Fruit fly (Drosophila melanogaster) whole organism, embryonic: Measurements from ENCODE around the gene CG32298.
A peak's percentile ranks its signal among the peaks of the same experiment; 100 is the strongest.

Experiments
- Atf3 ChIP-seq: fragments of 200-800 bp; sonication (Bioruptor generic); optimal IDR thresholded peaks from 3 replicates; lab custom pipeline; 2016; ENCODE audit warnings: missing biosample characterization, missing genetic modification characterization
- CG10267 ChIP-seq: fragments of 200-800 bp; sonication (Bioruptor generic); optimal IDR thresholded peaks from 2 replicates; lab custom pipeline; 2018; ENCODE audit warnings: missing biosample characterization, mild to moderate bottlenecking, missing genetic modification characterization, moderate library complexity
- CG10274 ChIP-seq: fragments of 200-800 bp; sonication (Bioruptor generic); optimal IDR thresholded peaks from 3 replicates; lab custom pipeline; 2017; ENCODE audit warnings: missing biosample characterization, mild to moderate bottlenecking, missing genetic modification characterization
- CG10366 ChIP-seq: fragments of 200-800 bp; sonication (Bioruptor generic); IDR thresholded peaks from 2 replicates; pipeline ENCODE4 v1.3.6; 2022; ENCODE audit warnings: missing biosample characterization, missing genetic modification characterization
- CG12071 ChIP-seq: fragments of 200-800 bp; sonication (Bioruptor generic); optimal IDR thresholded peaks from 3 replicates; lab custom pipeline; 2018; ENCODE audit warnings: missing biosample characterization, mild to moderate bottlenecking, missing genetic modification characterization
- CG12104 ChIP-seq: fragments of 200-800 bp; sonication (Bioruptor generic); optimal IDR thresholded peaks from 3 replicates; lab custom pipeline; 2016; ENCODE audit warnings: missing biosample characterization, missing genetic modification characterization
- CG12299 ChIP-seq: fragments of 200-800 bp; sonication (Bioruptor generic); optimal IDR thresholded peaks from 2 replicates; lab custom pipeline; 2018; ENCODE audit warnings: missing biosample characterization, mild to moderate bottlenecking, missing genetic modification characterization
- CG13287 ChIP-seq: fragments of 200-800 bp; sonication (Bioruptor generic); IDR thresholded peaks from 2 replicates; pipeline ENCODE4 v1.3.6; 2022; ENCODE audit warnings: missing biosample characterization, missing genetic modification characterization; ENCODE audit not compliant: partially characterized antibody
- CG13894 ChIP-seq: fragments of 200-800 bp; sonication (Bioruptor generic); optimal IDR thresholded peaks from 3 replicates; lab custom pipeline; 2018; ENCODE audit warnings: missing biosample characterization, mild to moderate bottlenecking, missing genetic modification characterization, moderate library complexity
- CG15696 ChIP-seq: fragments of 200-800 bp; sonication (Bioruptor generic); optimal IDR thresholded peaks from 2 replicates; lab custom pipeline; 2019; ENCODE audit warnings: missing biosample characterization, mild to moderate bottlenecking, missing genetic modification characterization, moderate library complexity
- CG2129 ChIP-seq: fragments of 200-800 bp; sonication (Bioruptor generic); IDR thresholded peaks from 2 replicates; pipeline ENCODE4 v1.3.6; 2022; ENCODE audit warnings: missing biosample characterization, missing genetic modification characterization; ENCODE audit not compliant: partially characterized antibody
- CG2199 ChIP-seq: fragments of 200-800 bp; sonication (Bioruptor generic); IDR thresholded peaks from 3 replicates; pipeline ENCODE4 v1.3.6; 2022; ENCODE audit warnings: missing biosample characterization, missing genetic modification characterization
- CG2712 ChIP-seq: fragments of 200-800 bp; optimal IDR thresholded peaks from 3 replicates; lab custom pipeline; 2019; ENCODE audit warnings: missing biosample characterization, mild to moderate bottlenecking, missing genetic modification characterization, moderate library complexity
- CG4820 ChIP-seq: fragments of 200-800 bp; sonication (Bioruptor generic); optimal IDR thresholded peaks from 3 replicates; lab custom pipeline; 2016; ENCODE audit warnings: missing biosample characterization, missing genetic modification characterization
- CG8388 ChIP-seq: fragments of 200-800 bp; sonication (Bioruptor generic); optimal IDR thresholded peaks from 2 replicates; lab custom pipeline; 2019; ENCODE audit warnings: missing biosample characterization, mild to moderate bottlenecking, missing genetic modification characterization, moderate library complexity
- CrebB ChIP-seq: fragments of 200-800 bp; sonication (Bioruptor generic); optimal IDR thresholded peaks from 3 replicates; lab custom pipeline; 2018; ENCODE audit warnings: missing biosample characterization, mild to moderate bottlenecking, missing genetic modification characterization
- D19B ChIP-seq: fragments of 200-800 bp; sonication (Bioruptor generic); optimal IDR thresholded peaks from 2 replicates; lab custom pipeline; 2017; ENCODE audit warnings: missing biosample characterization, mild to moderate bottlenecking, missing genetic modification characterization
- Doc2 ChIP-seq: fragments of 200-800 bp; sonication (Bioruptor generic); IDR thresholded peaks from 2 replicates; pipeline ENCODE4 v1.3.6; 2022; ENCODE audit warnings: missing biosample characterization, missing genetic modification characterization
- Eip74EF ChIP-seq, 2 experiments: fragments of 200-800 bp in 1 of 2; fragments of >200 bp in 1 of 2; sonication (Bioruptor generic) in 1 of 2; optimal IDR thresholded peaks; 2 replicates each; lab custom pipeline; 2017 to 2019; ENCODE audit warnings: missing biosample characterization in 2 of 2, missing genetic modification characterization in 2 of 2, mild to moderate bottlenecking in 1 of 2, moderate library complexity in 1 of 2
- HLH3B ChIP-seq: fragments of 200-800 bp; sonication (Bioruptor generic); IDR thresholded peaks from 2 replicates; pipeline ENCODE4 v1.3.6; 2022; ENCODE audit warnings: missing biosample characterization, missing genetic modification characterization
- Hey ChIP-seq: fragments of 200-800 bp; sonication (Bioruptor generic); optimal IDR thresholded peaks from 3 replicates; lab custom pipeline; 2018; ENCODE audit warnings: missing biosample characterization, mild to moderate bottlenecking, missing genetic modification characterization
- Mrtf ChIP-seq: fragments of 200-800 bp; sonication (Bioruptor generic); IDR thresholded peaks from 3 replicates; pipeline ENCODE4 v1.3.6; 2022; ENCODE audit warnings: missing biosample characterization, missing genetic modification characterization
- NC2α ChIP-seq: fragments of 200-800 bp; sonication (Bioruptor generic); optimal IDR thresholded peaks from 2 replicates; lab custom pipeline; 2016; ENCODE audit warnings: missing biosample characterization, missing genetic modification characterization
- Rx ChIP-seq: fragments of 200-800 bp; sonication (Bioruptor generic); IDR thresholded peaks from 2 replicates; pipeline ENCODE4 v1.3.6; 2022; ENCODE audit warnings: missing biosample characterization, missing genetic modification characterization
- Tbp ChIP-seq: fragments of >200 bp; optimal IDR thresholded peaks from 2 replicates; lab custom pipeline; 2018; ENCODE audit warnings: missing biosample characterization, missing genetic modification characterization
- ara ChIP-seq: fragments of 200-800 bp; sonication (Bioruptor generic); IDR thresholded peaks from 2 replicates; pipeline ENCODE4 v1.3.6; 2022; ENCODE audit warnings: missing biosample characterization, missing genetic modification characterization
- ash1 ChIP-seq: fragments of 200-800 bp; sonication (Bioruptor generic); optimal IDR thresholded peaks from 2 replicates; lab custom pipeline; 2018; ENCODE audit warnings: missing biosample characterization, mild to moderate bottlenecking, missing genetic modification characterization
- bsh ChIP-seq, 2 experiments: fragments of 200-800 bp; sonication (Bioruptor generic); optimal IDR thresholded peaks; 2 replicates each; lab custom pipeline; 2017 to 2018; ENCODE audit warnings: mild to moderate bottlenecking in 2 of 2, missing biosample characterization in 2 of 2, missing genetic modification characterization in 2 of 2, moderate library complexity in 1 of 2
- caup ChIP-seq: fragments of 200-800 bp; sonication (Bioruptor generic); optimal IDR thresholded peaks from 3 replicates; lab custom pipeline; 2017; ENCODE audit warnings: missing biosample characterization, mild to moderate bottlenecking, missing genetic modification characterization, moderate library complexity; ENCODE audit not compliant: severe bottlenecking
- chif ChIP-seq, 2 experiments: fragments of 200-800 bp; sonication (Bioruptor generic); optimal IDR thresholded peaks; 3 replicates each; lab custom pipeline; 2016; ENCODE audit warnings: missing biosample characterization in 2 of 2, missing genetic modification characterization in 2 of 2
- chn ChIP-seq: fragments of 200-800 bp; sonication (Bioruptor generic); optimal IDR thresholded peaks from 2 replicates; lab custom pipeline; 2016; ENCODE audit warnings: missing biosample characterization, missing genetic modification characterization
- cwo ChIP-seq: fragments of 200-800 bp; sonication (Bioruptor generic); optimal IDR thresholded peaks from 3 replicates; lab custom pipeline; 2017; ENCODE audit warnings: missing biosample characterization, missing genetic modification characterization, mild to moderate bottlenecking, moderate library complexity, missing genetic modification reagents
- dmrt11E ChIP-seq: fragments of 200-800 bp; sonication (Bioruptor generic); optimal IDR thresholded peaks from 3 replicates; lab custom pipeline; 2018; ENCODE audit warnings: missing biosample characterization, mild to moderate bottlenecking, missing genetic modification characterization, moderate library complexity
- eve ChIP-seq, 2 experiments: fragments of >200 bp; optimal IDR thresholded peaks; 2 replicates each; lab custom pipeline; 2017; ENCODE audit warnings: missing biosample characterization in 2 of 2, missing genetic modification characterization in 2 of 2
- gsb-n ChIP-seq: fragments of 200-800 bp; sonication (Bioruptor generic); optimal IDR thresholded peaks from 3 replicates; lab custom pipeline; 2018; ENCODE audit warnings: missing biosample characterization, mild to moderate bottlenecking, missing genetic modification characterization
- gt ChIP-seq: fragments of 200-800 bp; sonication (Bioruptor generic); IDR thresholded peaks from 2 replicates; pipeline ENCODE4 v1.3.6; 2022; ENCODE audit warnings: missing biosample characterization, missing genetic modification characterization
- hkb ChIP-seq, 2 experiments: fragments of 200-800 bp in 1 of 2; fragments of >200 bp in 1 of 2; sonication (Bioruptor generic) in 1 of 2; IDR thresholded peaks in 1 of 2; optimal IDR thresholded peaks in 1 of 2; 2 replicates each; pipeline versions ENCODE4 v1.3.6 to Lab custom; 2017 to 2022; ENCODE audit warnings: missing biosample characterization in 1 of 2, missing genetic modification characterization in 1 of 2
- ind ChIP-seq: fragments of 200-800 bp; sonication (Bioruptor generic); optimal IDR thresholded peaks from 3 replicates; lab custom pipeline; 2016; ENCODE audit warnings: missing biosample characterization, missing genetic modification characterization
- kni ChIP-seq: fragments of 200-800 bp; sonication (Bioruptor generic); optimal IDR thresholded peaks from 3 replicates; lab custom pipeline; 2017; ENCODE audit warnings: mild to moderate bottlenecking, missing biosample characterization, missing genetic modification reagents, missing genetic modification characterization
- lov ChIP-seq, 2 experiments: fragments of 200-800 bp in 1 of 2; fragments of >200 bp in 1 of 2; sonication (Bioruptor generic) in 1 of 2; IDR thresholded peaks in 1 of 2; optimal IDR thresholded peaks in 1 of 2; 2 replicates in 1 of 2; 3 replicates in 1 of 2; pipeline versions ENCODE4 v1.3.6 to Lab custom; 2017 to 2022; ENCODE audit warnings: missing biosample characterization in 1 of 2, missing genetic modification characterization in 1 of 2
- maf-S ChIP-seq: fragments of 200-800 bp; sonication (Bioruptor generic); optimal IDR thresholded peaks from 2 replicates; lab custom pipeline; 2016; ENCODE audit warnings: missing biosample characterization, missing genetic modification characterization
- mam ChIP-seq: fragments of 200-800 bp; sonication (Bioruptor generic); optimal IDR thresholded peaks from 3 replicates; lab custom pipeline; 2016; ENCODE audit warnings: missing biosample characterization, missing genetic modification characterization
- peb ChIP-seq: fragments of 200-800 bp; sonication (Bioruptor generic); IDR thresholded peaks from 2 replicates; pipeline ENCODE4 v1.3.6; 2022; ENCODE audit warnings: missing biosample characterization, missing genetic modification characterization
- run ChIP-seq: fragments of 200-800 bp; sonication (Bioruptor generic); optimal IDR thresholded peaks from 3 replicates; lab custom pipeline; 2018; ENCODE audit warnings: missing biosample characterization, mild to moderate bottlenecking, missing genetic modification characterization
- shn ChIP-seq: fragments of 200-800 bp; sonication (Bioruptor generic); optimal IDR thresholded peaks from 3 replicates; lab custom pipeline; 2016; ENCODE audit warnings: missing biosample characterization, missing genetic modification characterization
- sim ChIP-seq: fragments of 200-800 bp; sonication (Bioruptor generic); IDR thresholded peaks from 2 replicates; pipeline ENCODE4 v1.3.6; 2022; ENCODE audit warnings: missing biosample characterization, missing genetic modification characterization
- stwl ChIP-seq: fragments of 200-800 bp; sonication (Bioruptor generic); optimal IDR thresholded peaks from 3 replicates; lab custom pipeline; 2018; ENCODE audit warnings: missing biosample characterization, mild to moderate bottlenecking, missing genetic modification characterization, moderate library complexity
- wor ChIP-seq: fragments of 200-800 bp; sonication (Bioruptor generic); IDR thresholded peaks from 2 replicates; pipeline ENCODE4 v1.3.6; 2022; ENCODE audit warnings: missing biosample characterization, missing genetic modification characterization

CG32298 gene

dm6 chr3L:2373421-2374043 lies 17.3 kb downstream of the CG32298 start, which contains the start of the genes mRpL23 and CG9004 (continued):
- TF ChIP-seq bsh (GFP tag; optimal IDR thresholded peaks at IDR 0.05; lab: Kevin White, UChicago) (peak; percentile 96 to 99), Tbp (GFP tag; lab: Kevin White, UChicago) (no peak), lov (optimal IDR thresholded peaks at IDR 0.05; lab: Kevin White, UChicago) (no peak), lov (GFP tag; IDR thresholded peaks at IDR 0.05; lab: Robert Waterston, UW) (peak; percentile 99), Doc2 (GFP tag; lab: Robert Waterston, UW) (peak; percentile 99), CG12104 (peak; percentile 99), CrebB (tag; lab: Kevin White, UChicago) (peak; percentile 99), hkb (optimal IDR thresholded peaks at IDR 0.05; lab: Kevin White, UChicago) (peak; percentile 6), hkb (GFP tag; IDR thresholded peaks at IDR 0.05; lab: Robert Waterston, UW) (peak; percentile 99), CG2199 (GFP tag; lab: Robert Waterston, UW) (peak; percentile 99), CG10366 (peak; percentile 100), mam (GFP tag; lab: Kevin White, UChicago) (peak; percentile 99), Atf3 (GFP tag; lab: Kevin White, UChicago) (peak; percentile 98), ara (peak; percentile 100), run (tag; lab: Kevin White, UChicago) (peak; percentile 97), Eip74EF (GFP tag; optimal IDR thresholded peaks at IDR 0.05; lab: Kevin White, UChicago) (peak in 1 of 2 experiments; percentile 96), CG13894 (tag; lab: Kevin White, UChicago) (peak; percentile 98), peb (GFP tag; lab: Robert Waterston, UW) (peak; percentile 99), ind (GFP tag; lab: Kevin White, UChicago) (peak; percentile 100), gsb-n (peak; percentile 98), shn (GFP tag; lab: Kevin White, UChicago) (peak; percentile 97), HLH3B (peak; percentile 100), maf-S (peak; percentile 98), cwo (GFP tag; lab: Kevin White, UChicago) (peak; percentile 97), chif (GFP tag; optimal IDR thresholded peaks at IDR 0.05; lab: Kevin White, UChicago) (peak; percentile 97 to 99), stwl (tag; lab: Kevin White, UChicago) (peak; percentile 88), CG10274 (GFP tag; lab: Kevin White, UChicago) (peak; percentile 91), eve (GFP tag; optimal IDR thresholded peaks at IDR 0.05; lab: Kevin White, UChicago) (peak in 1 of 2 experiments; percentile 48), CG4820 (peak; percentile 99), CG10267 (peak; percentile 100), CG2129 (GFP tag; lab: Robert Waterston, UW) (no peak), chn (GFP tag; lab: Kevin White, UChicago) (peak; percentile 99), ash1 (GFP tag; lab: Kevin White, UChicago) (peak; percentile 92), Mrtf (GFP tag; lab: Robert Waterston, UW) (peak; percentile 100), NC2α (peak; percentile 95), CG8388 (peak; percentile 98), Rx (peak; percentile 100), CG13287 (peak; percentile 63), caup (GFP tag; lab: Kevin White, UChicago) (peak; percentile 99), gt (GFP tag; lab: Robert Waterston, UW) (peak; percentile 99), kni (GFP tag; lab: Kevin White, UChicago) (peak; percentile 92), D19B (GFP tag; lab: Kevin White, UChicago) (peak; percentile 95), sim (GFP tag; lab: Robert Waterston, UW) (peak; percentile 98), dmrt11E (peak; percentile 99), wor (GFP tag; lab: Robert Waterston, UW) (peak; percentile 99), CG2712 (tag; lab: Kevin White, UChicago) (peak; percentile 99), CG12299 (peak; percentile 98), CG12071 (peak; percentile 97), Hey (peak; percentile 94), CG15696 (tag; lab: Kevin White, UChicago) (peak; percentile 99)
